Worm (Caenorhabditis elegans): ENCODE results near the gene srsx-6.

Gene srsx-6

ce11 chrV:7971376-7971775 lies 44.5 kb downstream of the srsx-6 start:
- TF ChIP-seq nhr-12 (tag; optimal IDR thresholded peaks at IDR 0.05) (no peak), ceh-16 (tag; optimal IDR thresholded peaks at IDR 0.05) (no peak), C34F6.9 (tag; optimal IDR thresholded peaks at IDR 0.05) (no peak), snpc-4 (tag; optimal IDR thresholded peaks at IDR 0.05) (no peak), lsy-2 (tag; optimal IDR thresholded peaks at IDR 0.05) (no peak), peb-1 (tag; optimal IDR thresholded peaks at IDR 0.05) (no peak), nhr-77 (tag; optimal IDR thresholded peaks at IDR 0.05) (no peak), sem-4 (tag; optimal IDR thresholded peaks at IDR 0.05) (no peak), lin-11 (tag; optimal IDR thresholded peaks at IDR 0.05) (no peak), blmp-1 (tag; optimal IDR thresholded peaks at IDR 0.05; ENCODE audit: insufficient read depth) (no peak), nhr-21 (tag; optimal IDR thresholded peaks at IDR 0.05) (no peak), nhr-11 (tag; optimal IDR thresholded peaks at IDR 0.05) (no peak), skn-1 (tag; optimal IDR thresholded peaks at IDR 0.05) (no peak), Y55F3AM.14 (GFP tag; optimal IDR thresholded peaks at IDR 0.05) (no peak), mab-5 (tag; optimal IDR thresholded peaks at IDR 0.05) (no peak)

Measured in whole organism, L2 larva.